Fruit fly (Drosophila melanogaster): ENCODE data around the gene CG4080.

The CG4080 gene

DNA sequence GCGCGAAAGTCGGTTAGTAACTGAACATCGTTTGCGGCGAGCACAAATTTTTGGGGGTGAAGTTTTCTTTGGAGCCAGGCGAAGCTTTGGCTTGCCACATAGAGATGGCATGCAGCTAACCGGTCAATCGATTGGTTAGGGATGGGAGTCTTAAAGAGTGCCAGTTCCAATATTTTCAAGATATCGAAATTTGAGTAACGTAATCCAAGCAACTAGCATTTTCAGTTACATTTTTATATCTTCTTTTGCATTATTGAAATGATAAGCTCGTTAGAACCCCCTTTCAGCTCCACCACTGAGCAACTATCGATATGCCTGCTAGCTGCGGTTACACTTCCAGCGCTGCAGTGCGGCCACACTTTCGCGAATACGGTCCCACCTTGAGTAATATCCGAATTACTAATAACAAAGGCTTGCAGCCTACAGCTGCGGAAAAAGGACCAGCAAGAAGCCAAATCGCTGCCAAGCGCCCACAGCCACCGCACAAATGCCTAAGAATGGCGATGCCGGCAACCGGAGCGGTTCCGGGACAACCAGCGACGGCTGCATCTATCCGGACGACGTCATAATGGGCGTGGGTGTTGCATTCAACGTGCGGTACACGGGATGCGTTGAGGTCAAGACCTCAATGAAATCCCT lies 27.7 kb upstream of the CG4080 start, which contains the start of the genes Atat and Shc (continued):
- peak; percentile 71; the same call in 1 of the 2 replicates for TF ChIP-seq bbx (GFP tag; IDR thresholded peaks at IDR 0.05; ENCODE audit: partially characterized antibody)
- TF ChIP-seq Bdp1 (GFP tag; optimal IDR thresholded peaks at IDR 0.05): peak; percentile 95
- TF ChIP-seq Xrp1 (GFP tag; IDR thresholded peaks at IDR 0.05): peak; percentile 99
- peak; percentile 100 for TF ChIP-seq dysf (GFP tag; IDR thresholded peaks at IDR 0.05)
- peak; percentile 100 for TF ChIP-seq Sin3A (optimal IDR thresholded peaks at IDR 0.05)
- TF ChIP-seq lmd (GFP tag; IDR thresholded peaks at IDR 0.05): peak; percentile 100
- peak; percentile 99 for TF ChIP-seq CG12659 (GFP tag; optimal IDR thresholded peaks at IDR 0.05)
- peak; percentile 99 for TF ChIP-seq cas (GFP tag; IDR thresholded peaks at IDR 0.05)
- peak; percentile 100 for TF ChIP-seq zfh1 (GFP tag; IDR thresholded peaks at IDR 0.05)
- TF ChIP-seq CG17359 (tag; optimal IDR thresholded peaks at IDR 0.05): peak; percentile 98
- peak; percentile 99 for TF ChIP-seq dan (GFP tag; IDR thresholded peaks at IDR 0.05)
- TF ChIP-seq Doc2 (GFP tag; IDR thresholded peaks at IDR 0.05): peak; percentile 98
- TF ChIP-seq toy (GFP tag; IDR thresholded peaks at IDR 0.05): peak; percentile 99
- TF ChIP-seq nerfin-2 (GFP tag; IDR thresholded peaks at IDR 0.05; ENCODE audit: partially characterized antibody): peak; percentile 77
- TF ChIP-seq usp (GFP tag; optimal IDR thresholded peaks at IDR 0.05): no peak
- peak; percentile 99 for TF ChIP-seq ase (GFP tag; IDR thresholded peaks at IDR 0.05)
- TF ChIP-seq NC2β (GFP tag; optimal IDR thresholded peaks at IDR 0.05): peak; percentile 99
- peak; percentile 91 for TF ChIP-seq Jarid2 (GFP tag; optimal IDR thresholded peaks at IDR 0.05)
- TF ChIP-seq YL-1 (GFP tag; optimal IDR thresholded peaks at IDR 0.05): peak; percentile 98
- peak; percentile 96 for TF ChIP-seq CG15011 (GFP tag; optimal IDR thresholded peaks at IDR 0.05)
- peak; percentile 87 for TF ChIP-seq CG31365 (tag; optimal IDR thresholded peaks at IDR 0.05)
- peak; percentile 99 for TF ChIP-seq CG6175 (GFP tag; IDR thresholded peaks at IDR 0.05)
- peak; percentile 95 for TF ChIP-seq tap (tag; optimal IDR thresholded peaks at IDR 0.05)
- peak; percentile 99 for TF ChIP-seq ab (GFP tag; optimal IDR thresholded peaks at IDR 0.05)
- peak; percentile 16 to 80 for TF ChIP-seq insv (GFP tag; optimal IDR thresholded peaks at IDR 0.05)
- peak; percentile 98 for TF ChIP-seq CG1233 (GFP tag; optimal IDR thresholded peaks at IDR 0.05)
- peak; percentile 90 for TF ChIP-seq hkb (optimal IDR thresholded peaks at IDR 0.05)
- peak; percentile 98 for TF ChIP-seq hkb (GFP tag; IDR thresholded peaks at IDR 0.05)
- TF ChIP-seq eyg (GFP tag; optimal IDR thresholded peaks at IDR 0.05): peak; percentile 99
- peak; percentile 98 for TF ChIP-seq gce (GFP tag; IDR thresholded peaks at IDR 0.05)
- TF ChIP-seq CG18011 (GFP tag; optimal IDR thresholded peaks at IDR 0.05): peak; percentile 93
- TF ChIP-seq Deaf1 (tag; optimal IDR thresholded peaks at IDR 0.05): peak; percentile 84
- TF ChIP-seq Drgx (GFP tag; IDR thresholded peaks at IDR 0.05): peak; percentile 97
- peak; percentile 95 for TF ChIP-seq CG7987 (GFP tag; optimal IDR thresholded peaks at IDR 0.05)
- TF ChIP-seq CG18764 (GFP tag; optimal IDR thresholded peaks at IDR 0.05): peak; percentile 99
- peak; percentile 89 for TF ChIP-seq fd64A (GFP tag; optimal IDR thresholded peaks at IDR 0.05)
- TF ChIP-seq Dip3 (GFP tag; optimal IDR thresholded peaks at IDR 0.05): peak; percentile 100
- TF ChIP-seq pho (GFP tag; optimal IDR thresholded peaks at IDR 0.05): peak; percentile 100
- peak; percentile 99 for TF ChIP-seq CG4424 (GFP tag; optimal IDR thresholded peaks at IDR 0.05)
- TF ChIP-seq CG2129 (GFP tag; IDR thresholded peaks at IDR 0.05; ENCODE audit: partially characterized antibody): peak; percentile 76
- TF ChIP-seq slou (GFP tag; optimal IDR thresholded peaks at IDR 0.05): peak; percentile 99
- TF ChIP-seq Dbx (GFP tag; IDR thresholded peaks at IDR 0.05): peak; percentile 100
- peak; percentile 99 for TF ChIP-seq CG16863 (GFP tag; optimal IDR thresholded peaks at IDR 0.05)
- TF ChIP-seq gt (GFP tag; IDR thresholded peaks at IDR 0.05): peak; percentile 99
- peak; percentile 99 for TF ChIP-seq pb (GFP tag; optimal IDR thresholded peaks at IDR 0.05)
- peak; percentile 96 for TF ChIP-seq knrl (GFP tag; IDR thresholded peaks at IDR 0.05; ENCODE audit: partially characterized antibody)
- TF ChIP-seq Ravus (GFP tag; IDR thresholded peaks at IDR 0.05): peak; percentile 99
- TF ChIP-seq CG13123 (GFP tag; optimal IDR thresholded peaks at IDR 0.05): peak; percentile 99
- peak; percentile 99 for TF ChIP-seq B-H2 (GFP tag; optimal IDR thresholded peaks at IDR 0.05)
- peak; percentile 98 for TF ChIP-seq sima (GFP tag; optimal IDR thresholded peaks at IDR 0.05)
- 0 out of 2 replicates have a peak, but pooled peaks have one; percentile 65 for TF ChIP-seq CG42726 (GFP tag; IDR thresholded peaks at IDR 0.05; ENCODE audit: partially characterized antibody)

Data from whole organism, embryonic.